Worm (Caenorhabditis elegans) whole organism, L4/young adult: Measurements from ENCODE around the gene col-181.

Experiments used
- W03F9.2 ChIP-seq: fragments of 150-350 bp; optimal IDR thresholded peaks from 2 replicates; lab custom pipeline; 2014; ENCODE audit warnings: missing biosample characterization, missing genetic modification characterization
- dao-5 ChIP-seq: sonication (generic microtip); optimal IDR thresholded peaks from 2 replicates; lab custom pipeline; 2016; ENCODE audit warnings: missing genotype, missing genetic modification characterization, moderate library complexity, missing compliant biosample characterization
- him-1 ChIP-seq: sonication (generic microtip); optimal IDR thresholded peaks from 2 replicates; lab custom pipeline; 2016; ENCODE audit warnings: missing genotype, missing genetic modification reagents, missing genetic modification characterization, missing compliant biosample characterization

The col-181 gene

DNA sequence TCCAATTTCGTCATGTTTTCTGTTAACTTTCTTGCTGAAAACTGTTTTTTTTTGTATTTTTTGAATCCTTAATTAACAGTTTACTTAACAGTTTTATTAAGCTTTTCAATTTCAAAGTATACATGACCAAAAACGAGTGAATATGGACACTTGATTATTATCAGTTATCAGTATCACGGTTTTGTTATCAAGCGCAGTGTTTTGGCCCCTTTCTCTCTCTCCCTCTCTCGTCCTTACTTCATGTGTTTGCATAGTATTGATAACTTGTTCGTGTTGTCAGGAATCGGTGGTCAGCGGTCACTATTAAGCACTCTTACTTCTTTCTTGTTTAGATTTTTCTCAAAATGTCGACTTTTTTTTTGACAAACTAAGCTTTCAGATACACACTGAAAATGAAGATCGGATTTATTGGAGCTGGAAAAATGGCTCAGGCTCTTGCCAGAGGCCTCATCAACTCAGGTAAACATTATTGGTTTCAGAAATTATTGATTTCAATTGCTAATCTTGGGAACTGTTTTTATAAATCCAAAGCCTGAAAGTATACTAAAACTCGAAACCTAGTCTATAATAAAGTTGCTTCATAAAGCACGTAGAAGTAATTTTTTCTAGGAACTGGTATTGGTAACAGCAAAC, 41.8 kb downstream of the col-181 start, which contains the start of gene pycr-1:
Gene pycr-1, plus strand, starts transcription at position 380 of the 633 bp plus-strand sequence.
- no peak for TF ChIP-seq W03F9.2 (tag; lab: Kevin White, UChicago)
- TF ChIP-seq him-1 (tag; lab: Kevin White, UChicago) = no peak

DNA sequence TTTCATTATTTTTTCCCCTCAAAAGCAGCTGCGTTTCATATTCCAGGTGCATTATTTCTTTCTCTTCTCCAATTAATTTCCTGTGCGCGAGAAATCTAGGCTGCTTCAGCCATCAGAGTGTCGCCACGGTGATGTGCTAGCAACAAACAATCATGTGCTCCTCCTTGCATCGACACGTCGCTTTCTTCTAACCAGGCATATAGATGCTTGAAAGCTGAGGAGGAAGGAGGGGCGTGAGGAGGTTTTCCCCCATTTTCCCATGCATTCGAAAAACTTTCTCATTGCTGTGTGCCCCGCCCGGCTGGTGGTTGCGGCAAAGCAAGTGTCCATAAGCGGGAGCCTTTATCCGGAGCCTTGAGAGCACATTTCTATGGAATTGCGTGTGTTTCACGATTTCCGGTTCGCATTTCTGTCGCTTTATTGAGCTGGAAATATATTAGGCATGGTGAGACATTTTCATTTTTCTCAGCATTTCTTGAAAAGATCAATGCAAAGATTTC, 45.0 kb downstream of the col-181 start, which contains the start of gene znf-474:
Gene znf-474, plus strand, starts transcription at position 287 of the 500 bp plus-strand sequence.
- TF ChIP-seq W03F9.2 (tag; lab: Kevin White, UChicago) = no peak
- no peak for TF ChIP-seq dao-5 (tag; lab: Kevin White, UChicago)
- no peak for TF ChIP-seq him-1 (tag; lab: Kevin White, UChicago)

DNA sequence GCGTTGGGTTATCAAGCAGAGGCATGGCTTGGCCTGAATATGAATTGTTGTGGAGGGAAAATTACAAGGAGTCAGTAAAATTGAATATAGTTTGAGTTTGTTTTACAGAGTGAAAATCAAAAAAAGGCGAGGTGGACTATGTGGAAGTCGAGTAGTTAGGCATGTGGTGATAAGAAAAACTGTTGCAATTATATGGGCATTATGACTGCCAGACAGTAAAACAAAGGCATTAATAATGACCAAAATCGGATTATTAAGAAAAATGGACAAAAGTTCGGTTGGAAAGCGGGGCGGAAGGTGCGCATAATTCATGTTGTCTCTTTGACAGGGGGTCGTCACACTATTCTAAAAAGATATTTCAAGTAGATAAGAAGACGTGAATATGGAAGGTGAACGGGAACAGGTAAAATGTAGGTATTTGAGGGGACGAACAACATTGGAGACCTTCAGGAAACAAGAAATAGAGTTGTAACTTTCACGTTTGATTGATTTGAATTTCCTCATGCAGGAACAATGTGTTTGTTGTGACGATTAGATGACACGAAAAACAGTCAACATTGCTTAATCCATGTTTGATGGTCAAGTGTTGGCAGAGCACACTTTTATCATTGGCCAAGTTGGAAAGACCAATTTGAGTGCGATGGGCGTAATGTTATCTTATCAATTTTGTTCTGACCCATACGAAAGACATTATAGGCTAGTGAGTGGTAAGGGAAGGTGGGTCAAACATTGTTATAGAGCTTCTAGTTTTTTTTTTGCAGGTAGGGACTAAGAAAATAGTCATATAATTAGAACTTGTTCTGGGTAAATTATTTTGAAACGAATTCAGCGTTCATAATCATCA, 49.5 kb downstream of the col-181 start, which contains the start of gene mfsd-11:
Gene mfsd-11, minus strand, starts transcription at position 51 of the 844 bp plus-strand sequence.
- TF ChIP-seq dao-5 (tag; lab: Kevin White, UChicago) = no peak
- TF ChIP-seq W03F9.2 (tag; lab: Kevin White, UChicago) = no peak
- TF ChIP-seq him-1 (tag; lab: Kevin White, UChicago) = no peak
